Fruit fly (Drosophila melanogaster) Kc167 (cell line): ENCODE results near the gene ssp.

ENCODE experiments used
- Myc ChIP-seq: fragments of >200 bp; optimal IDR thresholded peaks from 2 replicates; lab custom pipeline; 2017; ENCODE audit warnings: missing external identifiers
- Sin3A ChIP-seq: fragments of >200 bp; optimal IDR thresholded peaks from 2 replicates; lab custom pipeline; 2018; ENCODE audit warnings: missing external identifiers
- h ChIP-seq: fragments of >200 bp; optimal IDR thresholded peaks from 3 replicates; lab custom pipeline; 2018; ENCODE audit warnings: missing external identifiers
- insv ChIP-seq: fragments of >200 bp; optimal IDR thresholded peaks from 3 replicates; lab custom pipeline; 2018; ENCODE audit warnings: missing external identifiers
- psq ChIP-seq: fragments of >200 bp; optimal IDR thresholded peaks from 2 replicates; lab custom pipeline; 2017; ENCODE audit warnings: missing external identifiers
- ttk ChIP-seq: sonication (Bioruptor generic); optimal IDR thresholded peaks from 2 replicates; lab custom pipeline; 2017; ENCODE audit warnings: missing external identifiers

ssp gene

DNA sequence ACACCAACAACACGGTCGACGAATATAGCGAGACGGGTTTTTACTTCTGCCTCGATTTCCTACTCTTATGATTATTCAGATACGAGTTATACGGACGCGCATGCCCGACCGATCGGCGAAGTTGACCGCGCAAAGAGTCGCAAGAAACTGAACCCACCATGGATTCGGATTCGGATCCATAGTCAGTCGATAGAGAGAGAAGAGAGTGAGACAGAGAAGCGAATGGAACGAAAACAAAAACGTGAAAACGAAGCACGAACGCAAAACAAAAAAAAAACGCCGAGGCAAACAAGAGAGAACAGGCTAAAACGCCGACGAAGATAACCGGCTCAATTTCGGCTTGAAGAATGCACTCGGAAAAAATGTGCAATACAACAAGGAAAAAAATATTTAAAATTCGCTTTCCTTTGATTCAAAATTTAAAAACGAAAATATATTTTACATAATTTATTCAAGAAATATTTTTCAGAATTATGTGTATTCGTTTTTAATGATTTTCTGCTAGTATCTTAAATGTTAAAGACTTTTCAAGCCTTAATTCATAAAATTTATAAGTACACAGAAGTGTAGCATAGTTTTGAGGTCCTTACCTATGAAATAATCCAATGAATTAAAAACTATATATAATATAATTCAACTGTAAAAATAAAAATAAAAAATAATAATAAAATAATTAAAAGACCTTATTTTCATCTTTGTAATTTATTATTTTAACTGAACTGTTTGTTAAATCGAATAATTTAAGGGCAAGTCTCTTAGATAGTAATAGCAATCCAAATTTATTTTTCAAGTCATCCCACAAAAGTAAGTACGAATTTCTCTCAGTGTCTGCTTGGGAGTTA, 36.2 kb upstream of the ssp start, which contains the start of gene Sema5c:
Gene Sema5c (minus strand): TSS at position 152 of the 842 bp plus-strand sequence.
- TF ChIP-seq psq (lab: Kevin White, UChicago) (no peak), insv (lab: Kevin White, UChicago) (no peak), Sin3A (lab: Kevin White, UChicago) (no peak), h (no peak), ttk (lab: Kevin White, UChicago) (no peak), Myc (lab: Kevin White, UChicago) (no peak)

- no peak for TF ChIP-seq ttk (lab: Kevin White, UChicago)
Measured at dm6 chr3L:12082521-12082841, 35.6 kb upstream of the ssp start.

dm6 chr3L:12083092-12083680, 34.9 kb upstream of the ssp start:
- no peak for TF ChIP-seq h
- no peak for TF ChIP-seq Sin3A (lab: Kevin White, UChicago)
- TF ChIP-seq ttk (lab: Kevin White, UChicago), result no peak
- TF ChIP-seq psq (lab: Kevin White, UChicago), result no peak
- TF ChIP-seq Myc (lab: Kevin White, UChicago), result no peak
- TF ChIP-seq insv (lab: Kevin White, UChicago), result no peak

- TF ChIP-seq ttk (lab: Kevin White, UChicago) (no peak), h (no peak), Myc (lab: Kevin White, UChicago) (no peak), insv (lab: Kevin White, UChicago) (no peak), psq (lab: Kevin White, UChicago) (no peak), Sin3A (lab: Kevin White, UChicago) (no peak)
Measured at dm6 chr3L:12083861-12084260, 34.2 kb upstream of the ssp start.

dm6 chr3L:12084969-12085690, 32.9 kb upstream of the ssp start:
- TF ChIP-seq ttk (lab: Kevin White, UChicago) (no peak), Sin3A (lab: Kevin White, UChicago) (no peak), insv (lab: Kevin White, UChicago) (no peak), psq (lab: Kevin White, UChicago) (no peak), Myc (lab: Kevin White, UChicago) (no peak), h (no peak)

- TF ChIP-seq h (no peak), Myc (lab: Kevin White, UChicago) (no peak), Sin3A (lab: Kevin White, UChicago) (no peak), insv (lab: Kevin White, UChicago) (no peak), psq (lab: Kevin White, UChicago) (no peak), ttk (lab: Kevin White, UChicago) (no peak)
Measured at dm6 chr3L:12085691-12086078, 32.4 kb upstream of the ssp start.

- TF ChIP-seq Sin3A (lab: Kevin White, UChicago) (no peak), ttk (lab: Kevin White, UChicago) (no peak), h (no peak), insv (lab: Kevin White, UChicago) (no peak), Myc (lab: Kevin White, UChicago) (no peak), psq (lab: Kevin White, UChicago) (no peak)
Measured at dm6 chr3L:12088326-12088725, 29.7 kb upstream of the ssp start, which contains the start of gene CG17154. Gene CG17154 (plus strand): TSS chr3L:12088626.

DNA sequence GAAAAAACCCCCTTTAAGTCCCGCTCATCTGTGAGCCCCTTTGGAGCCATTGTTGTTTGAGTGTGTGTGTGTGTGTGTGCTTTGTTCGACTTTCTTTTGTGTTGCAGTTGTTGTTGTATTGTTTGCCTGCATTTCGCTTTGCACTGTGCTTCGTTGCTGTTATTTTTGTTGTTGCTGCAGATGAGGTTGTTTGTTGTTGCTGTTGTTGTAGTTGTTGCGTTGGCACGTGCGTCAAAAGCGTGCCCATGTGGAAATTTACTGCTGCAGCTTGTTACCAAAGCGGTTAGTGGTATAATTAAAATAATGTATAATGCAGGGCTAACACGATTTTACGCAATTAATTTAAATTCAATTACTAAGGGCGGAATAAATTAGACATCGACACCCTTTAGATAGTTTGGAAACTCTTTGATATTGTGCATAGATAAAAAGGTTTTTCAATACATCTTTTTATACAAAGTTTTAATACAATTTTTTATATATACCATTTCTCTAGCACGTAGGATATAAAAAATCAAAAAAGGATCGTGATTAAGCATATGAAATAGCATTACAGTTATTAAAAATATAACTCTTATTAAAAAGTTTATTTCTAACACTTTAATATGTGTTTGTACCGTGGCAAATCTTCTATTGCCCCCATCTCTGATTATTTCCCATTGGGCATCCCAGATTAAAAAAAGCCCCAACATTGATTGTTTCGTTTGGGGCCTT, 27.7 kb upstream of the ssp start:
- TF ChIP-seq Sin3A (lab: Kevin White, UChicago) (no peak), ttk (lab: Kevin White, UChicago) (no peak), psq (lab: Kevin White, UChicago) (no peak), h (no peak), Myc (lab: Kevin White, UChicago) (no peak), insv (lab: Kevin White, UChicago) (no peak)

- TF ChIP-seq Myc (lab: Kevin White, UChicago) (no peak), h (no peak), ttk (lab: Kevin White, UChicago) (no peak), Sin3A (lab: Kevin White, UChicago) (no peak), psq (lab: Kevin White, UChicago) (no peak), insv (lab: Kevin White, UChicago) (no peak)
Measured at dm6 chr3L:12090898-12091685, 27.0 kb upstream of the ssp start.

DNA sequence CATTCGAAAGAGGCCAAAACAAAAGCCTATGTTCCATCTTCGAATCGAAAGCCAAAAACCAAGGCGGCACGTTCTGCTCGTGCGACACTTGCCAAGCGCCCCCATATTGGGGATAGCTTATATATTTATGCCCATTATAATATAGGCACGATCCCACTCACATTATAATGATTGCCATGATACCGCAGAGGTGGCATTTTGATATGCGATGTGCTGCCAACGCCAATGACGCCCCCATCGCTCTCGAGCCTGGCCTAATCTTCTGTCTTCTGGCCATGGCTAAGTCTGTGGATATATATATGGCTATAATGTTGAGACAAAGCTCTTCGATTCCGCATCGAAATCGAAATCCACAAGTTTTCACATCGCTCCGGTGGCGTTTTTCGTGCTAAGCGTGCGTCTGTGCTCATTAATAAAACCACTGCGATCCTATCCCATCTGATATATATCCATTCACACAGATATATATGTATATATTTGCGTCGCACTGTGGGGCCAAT, 25.1 kb upstream of the ssp start:
- no peak for TF ChIP-seq Sin3A (lab: Kevin White, UChicago)
- no peak for TF ChIP-seq insv (lab: Kevin White, UChicago)
- no peak for TF ChIP-seq ttk (lab: Kevin White, UChicago)
- TF ChIP-seq psq (lab: Kevin White, UChicago), result no peak
- no peak for TF ChIP-seq Myc (lab: Kevin White, UChicago)
- TF ChIP-seq h, result no peak
